Fruit fly (Drosophila melanogaster): ENCODE measurements around the gene CG42327.

The CG42327 gene

DNA sequence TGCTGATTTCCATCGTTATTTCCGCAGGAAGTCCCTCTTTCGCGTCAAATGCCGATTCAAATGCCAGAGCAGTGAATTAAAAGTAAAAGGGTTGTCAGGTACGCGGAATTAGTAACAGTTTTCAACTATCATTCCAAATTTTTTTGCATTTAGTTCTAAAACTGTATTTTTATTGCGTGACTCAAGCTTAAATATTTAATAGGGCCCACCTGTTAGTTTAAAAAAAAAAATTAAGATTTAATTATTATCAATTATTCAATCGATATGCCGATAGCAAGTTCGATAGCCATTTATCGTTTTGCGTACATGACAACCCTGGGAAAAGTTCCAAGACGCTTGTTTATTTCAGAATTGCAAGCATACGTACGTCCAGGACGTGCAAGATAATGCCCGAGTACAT, 32.9 kb upstream of the CG42327 start, which contains the start of gene CG14711 (continued):
- TF ChIP-seq cwo (GFP tag; optimal IDR thresholded peaks at IDR 0.05) (peak; percentile 53), BtbVII (GFP tag; optimal IDR thresholded peaks at IDR 0.05) (peak; percentile 80), ci (GFP tag; IDR thresholded peaks at IDR 0.05) (peak; percentile 89), pum (GFP tag; optimal IDR thresholded peaks at IDR 0.05) (peak; percentile 75), Poxn (GFP tag; IDR thresholded peaks at IDR 0.05) (peak; percentile 52; the same call in 1 of the 2 replicates), oc (tag; optimal IDR thresholded peaks at IDR 0.05) (peak; percentile 81), cas (GFP tag; IDR thresholded peaks at IDR 0.05) (peak; percentile 73), CG8359 (GFP tag; optimal IDR thresholded peaks at IDR 0.05; ENCODE audit: borderline replicate concordance) (peak; percentile 37), sens-2 (GFP tag; IDR thresholded peaks at IDR 0.05) (peak; percentile 65), H2.0 (GFP tag; IDR thresholded peaks at IDR 0.05) (peak; percentile 86), CG1792 (GFP tag; optimal IDR thresholded peaks at IDR 0.05) (peak; percentile 41), cg (GFP tag; optimal IDR thresholded peaks at IDR 0.05) (no peak), CG18764 (GFP tag; optimal IDR thresholded peaks at IDR 0.05) (peak; percentile 98), CG6765 (GFP tag; optimal IDR thresholded peaks at IDR 0.05) (peak; percentile 79), CG7745 (tag; optimal IDR thresholded peaks at IDR 0.05) (peak; percentile 47), Atf6 (GFP tag; IDR thresholded peaks at IDR 0.05) (peak; percentile 90), insv (GFP tag; optimal IDR thresholded peaks at IDR 0.05) (peak in 1 of 2 experiments; percentile 63), CG10321 (GFP tag; IDR thresholded peaks at IDR 0.05) (peak; percentile 30; the same call in 1 of the 2 replicates), prd (optimal IDR thresholded peaks at IDR 0.05) (no peak), prd (GFP tag; IDR thresholded peaks at IDR 0.05) (peak; percentile 85), klu (GFP tag; IDR thresholded peaks at IDR 0.05) (peak; percentile 27; the same call in 1 of the 2 replicates), D19B (GFP tag; optimal IDR thresholded peaks at IDR 0.05) (peak; percentile 48), BEAF-32 (GFP tag; optimal IDR thresholded peaks at IDR 0.05) (peak; percentile 75), Oaz (GFP tag; IDR thresholded peaks at IDR 0.05) (peak; percentile 65), CG8478 (optimal IDR thresholded peaks at IDR 0.05) (no peak), CG12942 (GFP tag; optimal IDR thresholded peaks at IDR 0.05) (peak; percentile 86), NfI (GFP tag; optimal IDR thresholded peaks at IDR 0.05) (peak; percentile 85), CG7372 (GFP tag; IDR thresholded peaks at IDR 0.05) (peak; percentile 81), tio (GFP tag; optimal IDR thresholded peaks at IDR 0.05) (no peak), CG31224 (GFP tag; IDR thresholded peaks at IDR 0.05) (peak; percentile 69), TFAM (GFP tag; optimal IDR thresholded peaks at IDR 0.05) (peak; percentile 16), h (optimal IDR thresholded peaks at IDR 0.05) (no peak), salm (tag; optimal IDR thresholded peaks at IDR 0.05) (peak; percentile 79), ase (GFP tag; IDR thresholded peaks at IDR 0.05) (peak; percentile 87), Aef1 (GFP tag; IDR thresholded peaks at IDR 0.05) (peak; percentile 75), eve (GFP tag; optimal IDR thresholded peaks at IDR 0.05) (no peak), tup (GFP tag; optimal IDR thresholded peaks at IDR 0.05) (peak; percentile 60), trh (GFP tag; optimal IDR thresholded peaks at IDR 0.05) (peak; percentile 66), Opbp (GFP tag; IDR thresholded peaks at IDR 0.05; ENCODE audit: partially characterized antibody) (peak; percentile 59; the same call in 2 of the 3 replicates), Optix (GFP tag; IDR thresholded peaks at IDR 0.05) (peak; percentile 53; the same call in 1 of the 3 replicates), Antp (GFP tag; optimal IDR thresholded peaks at IDR 0.05) (peak; percentile 68), tna (GFP tag; IDR thresholded peaks at IDR 0.05; ENCODE audit: partially characterized antibody) (peak; percentile 63; the same call in 1 of the 2 replicates), lab (GFP tag; optimal IDR thresholded peaks at IDR 0.05) (no peak), CG13296 (GFP tag; optimal IDR thresholded peaks at IDR 0.05) (peak; percentile 85), CG9797 (GFP tag; optimal IDR thresholded peaks at IDR 0.05) (peak; percentile 23), dysf (GFP tag; IDR thresholded peaks at IDR 0.05) (peak; percentile 78), CG30431 (GFP tag; optimal IDR thresholded peaks at IDR 0.05) (peak; percentile 66), kni (GFP tag; optimal IDR thresholded peaks at IDR 0.05) (peak; percentile 69), seq (GFP tag; IDR thresholded peaks at IDR 0.05) (peak; percentile 76), CG34376 (GFP tag; optimal IDR thresholded peaks at IDR 0.05) (peak; percentile 83), CG3407 (GFP tag; optimal IDR thresholded peaks at IDR 0.05) (peak; percentile 62), twi (tag; optimal IDR thresholded peaks at IDR 0.05) (peak; percentile 77)
